Worm (Caenorhabditis elegans): ENCODE results near the gene C50B6.9.

DNA sequence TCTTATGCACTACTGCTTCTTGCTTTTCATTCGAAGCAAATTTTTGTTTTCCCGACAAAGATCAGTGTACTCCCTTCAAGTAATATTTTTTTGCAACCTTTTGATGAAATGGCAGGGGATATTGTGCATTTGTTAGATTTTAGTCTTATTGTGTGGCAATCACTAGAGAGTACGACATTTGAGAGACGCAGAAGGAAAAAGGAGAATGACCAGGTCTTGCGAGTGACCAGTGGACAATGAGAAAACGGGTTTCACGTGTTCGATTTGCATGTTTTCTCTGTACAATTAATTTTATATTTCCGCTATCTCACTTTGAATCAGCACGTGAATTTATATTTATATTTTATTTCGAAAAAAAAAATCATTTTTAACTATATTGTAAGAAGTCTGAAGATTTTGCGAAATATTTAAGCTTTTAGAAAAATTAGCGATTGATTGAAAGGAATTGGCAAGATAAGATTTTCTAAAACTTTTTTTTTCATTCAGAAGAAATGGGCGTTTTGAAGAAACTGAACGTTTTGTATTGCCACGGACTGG lies at the start of gene C50B6.9:
- TF ChIP-seq pqm-1 (tag; optimal IDR thresholded peaks at IDR 0.05) (no peak), unc-62 (GFP tag; optimal IDR thresholded peaks at IDR 0.05) (no peak), unc-86 (tag; optimal IDR thresholded peaks at IDR 0.05) (no peak), nhr-12 (tag; optimal IDR thresholded peaks at IDR 0.05) (no peak), ztf-11 (tag; optimal IDR thresholded peaks at IDR 0.05) (no peak), mef-2 (tag; optimal IDR thresholded peaks at IDR 0.05) (no peak), pag-3 (tag; optimal IDR thresholded peaks at IDR 0.05; ENCODE audit: borderline replicate concordance, insufficient read depth) (no peak), ceh-88 (GFP tag; IDR thresholded peaks at IDR 0.05) (no peak), elt-3 (tag; optimal IDR thresholded peaks at IDR 0.05) (no peak)

Measured in whole organism, L1 larva.